Worm (Caenorhabditis elegans) whole organism, mixed stage, embryonic: ENCODE data around the gene R10E11.6.

Source experiments
- elt-1 ChIP-seq: sonication (generic microtip); optimal IDR thresholded peaks from 2 replicates; lab custom pipeline; 2017; ENCODE audit warnings: missing genetic modification characterization, mild to moderate bottlenecking, missing compliant biosample characterization, antibody characterized with exemption, moderate library complexity, borderline replicate concordance; ENCODE audit not compliant: insufficient read depth
- elt-3 ChIP-seq: fragments of 150-350 bp; optimal IDR thresholded peaks from 2 replicates; lab custom pipeline; 2014; ENCODE audit warnings: missing biosample characterization, missing genetic modification characterization
- nhr-237 ChIP-seq: fragments of 150-350 bp; optimal IDR thresholded peaks from 2 replicates; lab custom pipeline; 2014; ENCODE audit warnings: missing biosample characterization, missing genetic modification characterization
- nhr-28 ChIP-seq: fragments of 150-350 bp; optimal IDR thresholded peaks from 2 replicates; lab custom pipeline; 2014; ENCODE audit warnings: missing biosample characterization, missing genetic modification characterization
- sptf-1 ChIP-seq: sonication (generic microtip); optimal IDR thresholded peaks from 2 replicates; lab custom pipeline; 2017; ENCODE audit warnings: mild to moderate bottlenecking, missing genetic modification characterization, moderate library complexity, missing compliant biosample characterization

DNA sequence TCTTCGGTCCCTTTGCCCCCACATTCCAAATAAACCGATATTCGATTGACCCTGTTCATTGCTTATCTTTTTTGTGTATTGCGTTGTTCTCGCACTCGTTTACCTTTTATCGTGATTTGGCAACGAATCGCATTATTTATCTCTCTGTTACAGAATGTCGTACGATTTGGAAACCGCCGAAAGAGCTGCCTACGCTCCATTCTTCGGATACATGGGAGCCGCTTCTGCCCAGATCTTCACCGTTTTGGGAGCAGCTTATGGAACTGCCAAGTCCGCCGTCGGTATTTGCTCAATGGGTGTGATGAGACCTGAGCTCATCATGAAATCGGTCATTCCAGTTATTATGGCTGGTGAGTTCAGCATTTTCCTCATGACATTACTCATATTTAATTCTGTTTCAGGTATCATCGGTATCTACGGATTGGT is 782 bp upstream of the R10E11.6 start, which contains the start of gene vha-2:
- TF ChIP-seq nhr-237, result no peak
- no peak for TF ChIP-seq elt-1 (tag; lab: Kevin White, UChicago)
- TF ChIP-seq nhr-28 (tag; lab: Kevin White, UChicago), result no peak
- TF ChIP-seq elt-3 (tag; lab: Kevin White, UChicago), result no peak
- TF ChIP-seq sptf-1 (tag; lab: Kevin White, UChicago), result no peak
